Fruit fly (Drosophila melanogaster): ENCODE measurements around the gene CG2116.

DNA sequence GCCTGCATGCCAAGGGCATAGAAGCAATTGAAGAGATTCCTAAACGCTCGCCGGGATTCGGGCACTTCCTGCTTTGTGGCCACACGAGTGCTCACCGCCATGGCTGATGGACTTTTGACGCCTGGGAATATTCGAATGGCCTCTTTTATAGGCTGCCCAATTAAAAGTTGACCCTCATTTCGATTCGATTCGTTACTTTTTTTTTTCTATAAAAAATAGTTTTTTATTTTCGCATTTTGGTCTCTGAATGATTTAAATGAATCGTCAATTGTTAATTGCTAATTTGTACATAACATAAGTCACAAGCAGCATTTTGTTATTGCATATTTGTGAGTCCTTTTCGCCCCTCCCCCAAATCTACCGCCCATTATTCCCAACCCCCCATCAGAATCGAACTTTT is 36.0 kb downstream of the CG2116 start, which contains the start of gene Or7a:
- TF ChIP-seq CTCF (optimal IDR thresholded peaks at IDR 0.05), result no peak
- no peak for TF ChIP-seq CG8478 (optimal IDR thresholded peaks at IDR 0.05)

Measured in S2 (cell line).